Worm (Caenorhabditis elegans) whole organism, L3 larva: Measurements from ENCODE around the gene E04D5.5.

Experiments used
- ZK546.5 ChIP-seq: sonication (generic microtip); optimal IDR thresholded peaks from 2 replicates; lab custom pipeline; 2017; ENCODE audit warnings: missing biosample characterization, missing genetic modification characterization
- ama-1 ChIP-seq: fragments of 150-350 bp; optimal IDR thresholded peaks from 2 replicates; lab custom pipeline; 2018
- ceh-16 ChIP-seq: sonication (generic microtip); optimal IDR thresholded peaks from 2 replicates; lab custom pipeline; 2017; ENCODE audit warnings: missing biosample characterization, missing genetic modification characterization
- elt-2 ChIP-seq: sonication (generic microtip); optimal IDR thresholded peaks from 2 replicates; lab custom pipeline; 2016; ENCODE audit warnings: missing genetic modification reagents, mild to moderate bottlenecking, missing genetic modification characterization, missing compliant biosample characterization
- elt-3 ChIP-seq, 3 experiments: fragments of 150-350 bp in 1 of 3; sonication (generic microtip) in 2 of 3; optimal IDR thresholded peaks; 2 replicates in 2 of 3; 4 replicates in 1 of 3; lab custom pipeline; 2014 to 2017; ENCODE audit warnings: missing biosample characterization in 3 of 3, missing genetic modification characterization in 3 of 3
- fos-1 ChIP-seq: fragments of 150-350 bp; optimal IDR thresholded peaks from 2 replicates; lab custom pipeline; 2014; ENCODE audit warnings: missing biosample characterization, missing genetic modification characterization
- lin-15B ChIP-seq: fragments of 150-350 bp; optimal IDR thresholded peaks from 2 replicates; lab custom pipeline; 2014; ENCODE audit warnings: missing biosample characterization, missing genetic modification characterization
- lin-39 ChIP-seq: fragments of 150-350 bp; optimal IDR thresholded peaks from 2 replicates; lab custom pipeline; 2018; ENCODE audit warnings: missing biosample characterization, missing genetic modification reagents, missing genetic modification characterization
- mdl-1 ChIP-seq: fragments of 150-350 bp; optimal IDR thresholded peaks from 2 replicates; lab custom pipeline; 2014; ENCODE audit warnings: missing biosample characterization, missing genetic modification characterization
- pqm-1 ChIP-seq: fragments of 150-350 bp; optimal IDR thresholded peaks from 2 replicates; lab custom pipeline; 2017; ENCODE audit warnings: missing biosample characterization, missing genetic modification characterization, inconsistent platforms
- ztf-4 ChIP-seq: fragments of 150-350 bp; optimal IDR thresholded peaks from 2 replicates; lab custom pipeline; 2014; ENCODE audit warnings: missing biosample characterization, missing genetic modification characterization

- no peak for TF ChIP-seq mdl-1
- no peak for TF ChIP-seq ama-1
- TF ChIP-seq lin-15B (tag; lab: Kevin White, UChicago): no peak
- no peak for TF ChIP-seq elt-3 (tag; optimal IDR thresholded peaks at IDR 0.05; lab: Kevin White, UChicago)
- TF ChIP-seq elt-2 (tag; lab: Kevin White, UChicago): no peak
- no peak for TF ChIP-seq ZK546.5 (tag; lab: Kevin White, UChicago)
- no peak for TF ChIP-seq ztf-4 (tag; lab: Kevin White, UChicago)
- TF ChIP-seq pqm-1: no peak
- no peak for TF ChIP-seq fos-1 (tag; lab: Kevin White, UChicago)
- no peak for TF ChIP-seq lin-39 (tag; lab: Kevin White, UChicago)
- no peak for TF ChIP-seq ceh-16 (tag; lab: Kevin White, UChicago)
These were observed 14.5 kb upstream of the E04D5.5 start, which contains the start of gene T09F3.5 for ce11 chrII:10396578-10396977.
